Worm (Caenorhabditis elegans): ENCODE measurements around the gene B0303.14.
A peak's percentile ranks its signal among the peaks of the same experiment; 100 is the strongest.

Gene B0303.14

DNA sequence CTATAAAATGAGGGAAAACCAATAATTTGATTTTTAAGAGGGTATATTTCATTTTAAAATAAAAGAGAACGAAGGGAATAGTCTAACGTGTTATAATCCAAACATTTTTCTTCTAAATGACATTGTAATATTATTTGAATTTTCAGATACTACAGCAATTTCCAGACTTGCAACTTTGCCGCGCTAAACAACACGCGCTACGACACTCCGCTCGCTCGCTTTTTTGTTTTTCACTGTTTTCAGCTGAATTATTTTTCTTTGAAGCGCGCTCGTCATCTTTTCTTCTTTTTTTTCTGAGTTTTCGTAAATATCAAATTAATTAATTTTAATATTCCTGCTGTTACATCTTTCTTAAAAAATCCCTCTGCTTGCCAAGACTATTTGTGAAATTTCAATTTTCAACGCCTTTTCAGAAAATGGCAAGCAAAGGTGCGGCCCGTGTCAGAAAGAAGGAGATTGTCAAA is 1.3 kb upstream of the B0303.14 start, which contains the start of gene mrpl-11 (continued):
- no peak for TF ChIP-seq nhr-47 (tag; optimal IDR thresholded peaks at IDR 0.05)

ce11 chrIII:8712968-8713367 is 3.0 kb downstream of the B0303.14 start:
- TF ChIP-seq lsy-2 (tag; optimal IDR thresholded peaks at IDR 0.05) (no peak), ztf-4 (tag; optimal IDR thresholded peaks at IDR 0.05) (no peak), ceh-8 (GFP tag; optimal IDR thresholded peaks at IDR 0.05) (no peak), ceh-88 (GFP tag; IDR thresholded peaks at IDR 0.05) (no peak), lin-14 (GFP tag; optimal IDR thresholded peaks at IDR 0.05) (peak; percentile 4), dsc-1 (tag; optimal IDR thresholded peaks at IDR 0.05) (no peak), elt-3 (tag; optimal IDR thresholded peaks at IDR 0.05) (peak in 2 of 6 experiments; percentile 1 to 59), mdl-1 (tag; optimal IDR thresholded peaks at IDR 0.05) (no peak), fkh-4 (tag; optimal IDR thresholded peaks at IDR 0.05; ENCODE audit: borderline replicate concordance) (no peak), unc-62 (GFP tag; optimal IDR thresholded peaks at IDR 0.05) (no peak), unc-130 (tag; optimal IDR thresholded peaks at IDR 0.05) (no peak), sup-37 (GFP tag; optimal IDR thresholded peaks at IDR 0.05) (no peak), mef-2 (tag; optimal IDR thresholded peaks at IDR 0.05) (no peak), blmp-1 (tag; optimal IDR thresholded peaks at IDR 0.05) (peak; percentile 54), hlh-4 (tag; optimal IDR thresholded peaks at IDR 0.05) (no peak), aha-1 (tag; optimal IDR thresholded peaks at IDR 0.05) (no peak), ceh-90 (tag; optimal IDR thresholded peaks at IDR 0.05) (no peak), tlp-1 (tag; optimal IDR thresholded peaks at IDR 0.05) (no peak), nhr-47 (tag; optimal IDR thresholded peaks at IDR 0.05) (no peak), mep-1 (tag; optimal IDR thresholded peaks at IDR 0.05) (no peak), lir-3 (tag; optimal IDR thresholded peaks at IDR 0.05; ENCODE audit: poor library complexity) (no peak), dpl-1 (GFP tag; optimal IDR thresholded peaks at IDR 0.05) (no peak), nhr-20 (tag; optimal IDR thresholded peaks at IDR 0.05) (no peak)

ce11 chrIII:8710310-8710709 is 5.7 kb downstream of the B0303.14 start, which contains the start of gene B0303.11:
B0303.11 (minus strand) TSS chrIII:8710410.
- TF ChIP-seq ces-1 (GFP tag; optimal IDR thresholded peaks at IDR 0.05) (no peak), pag-3 (tag; optimal IDR thresholded peaks at IDR 0.05; ENCODE audit: borderline replicate concordance, insufficient read depth) (no peak)

ce11 chrIII:8709735-8710134 is 6.2 kb downstream of the B0303.14 start:
- TF ChIP-seq blmp-1 (tag; optimal IDR thresholded peaks at IDR 0.05) (peak; percentile 95), fkh-8 (tag; optimal IDR thresholded peaks at IDR 0.05) (no peak), elt-3 (tag; optimal IDR thresholded peaks at IDR 0.05) (peak in 1 of 6 experiments; percentile 20), nhr-85 (tag) (peak; percentile 73), zip-4 (GFP tag; optimal IDR thresholded peaks at IDR 0.05) (no peak), ets-5 (GFP tag; IDR thresholded peaks at IDR 0.05) (no peak)

ce11 chrIII:8704765-8705164 is 11.2 kb downstream of the B0303.14 start, which contains the start of gene B0303.16:
B0303.16 (plus strand) TSS chrIII:8705065.
- no peak for TF ChIP-seq lin-13 (GFP tag; optimal IDR thresholded peaks at IDR 0.05)

ce11 chrIII:8700289-8700957 is 15.6 kb downstream of the B0303.14 start, which contains the start of the genes sdz-1 and vps-33.1:
sdz-1 (minus strand) TSS chrIII:8700339.
vps-33.1 (plus strand) TSS chrIII:8700927.
- TF ChIP-seq unc-30 (tag; optimal IDR thresholded peaks at IDR 0.05) (no peak), xbp-1 (tag; optimal IDR thresholded peaks at IDR 0.05) (peak; percentile 23), C16A3.4 (tag; optimal IDR thresholded peaks at IDR 0.05) (peak; percentile 70), dsc-1 (tag; optimal IDR thresholded peaks at IDR 0.05) (peak; percentile 9), ceh-82 (tag; optimal IDR thresholded peaks at IDR 0.05) (peak in 2 of 3 experiments; percentile 7 to 63), snu-23 (GFP tag; optimal IDR thresholded peaks at IDR 0.05) (peak; percentile 52), ztf-11 (tag; optimal IDR thresholded peaks at IDR 0.05) (peak in 1 of 2 experiments; percentile 58), rnt-1 (tag; optimal IDR thresholded peaks at IDR 0.05) (peak; percentile 91), unc-86 (tag; optimal IDR thresholded peaks at IDR 0.05) (no peak), aly-2 (tag; optimal IDR thresholded peaks at IDR 0.05) (no peak), lin-35 (GFP tag; optimal IDR thresholded peaks at IDR 0.05) (peak; percentile 91 to 94), lin-15B (tag; optimal IDR thresholded peaks at IDR 0.05) (peak; percentile 44), nhr-20 (tag; optimal IDR thresholded peaks at IDR 0.05) (peak; percentile 34), nhr-85 (tag) (peak; percentile 63), nhr-90 (tag; optimal IDR thresholded peaks at IDR 0.05; ENCODE audit: poor library complexity) (peak; percentile 46)

Data from whole organism, L1 larva.